Worm (Caenorhabditis elegans) whole organism, young adult: ENCODE results near the gene C01G10.10.

ENCODE experiments used
- C06A6.2 ChIP-seq: fragments of 200-800 bp; sonication (Bioruptor generic); conservative IDR thresholded peaks from 2 replicates; pipeline ENCODE4 v1.3.6; 2022; ENCODE audit warnings: missing genetic modification characterization, missing compliant biosample characterization
- F23B12.7 ChIP-seq: sonication (generic microtip); optimal IDR thresholded peaks from 2 replicates; lab custom pipeline; 2017; ENCODE audit warnings: missing genetic modification characterization, mild to moderate bottlenecking, missing compliant biosample characterization, antibody characterized with exemption, moderate library complexity; ENCODE audit not compliant: insufficient read depth
- F52B5.7 ChIP-seq: sonication (generic microtip); optimal IDR thresholded peaks from 2 replicates; lab custom pipeline; 2016; ENCODE audit warnings: mild to moderate bottlenecking, missing genetic modification characterization, missing compliant biosample characterization
- T07F8.4 ChIP-seq: sonication (generic microtip); optimal IDR thresholded peaks from 2 replicates; lab custom pipeline; 2016; ENCODE audit warnings: mild to moderate bottlenecking, missing genetic modification characterization, moderate library complexity, missing compliant biosample characterization
- Y67H2A.10 ChIP-seq: fragments of 200-800 bp; sonication (Bioruptor generic); conservative IDR thresholded peaks from 2 replicates; pipeline ENCODE4 v1.3.6; 2022; ENCODE audit warnings: missing genetic modification reagents, missing genetic modification characterization, missing compliant biosample characterization
- Y79H2A.3 ChIP-seq: fragments of 200-800 bp; sonication (Bioruptor generic); conservative IDR thresholded peaks from 2 replicates; pipeline ENCODE4 v1.3.6; 2022; ENCODE audit warnings: missing genetic modification reagents, missing genetic modification characterization, missing compliant biosample characterization
- Y95B8A.8 ChIP-seq: fragments of 200-800 bp; sonication (Bioruptor generic); IDR thresholded peaks from 2 replicates; pipeline ENCODE4 v1.3.6; 2022; ENCODE audit warnings: missing genetic modification reagents, missing genetic modification characterization, missing compliant biosample characterization
- ZK185.1 ChIP-seq: sonication (generic microtip); optimal IDR thresholded peaks from 2 replicates; lab custom pipeline; 2016; ENCODE audit warnings: mild to moderate bottlenecking, missing genetic modification characterization, missing compliant biosample characterization; ENCODE audit not compliant: poor library complexity, severe bottlenecking
- ama-1 ChIP-seq, 3 experiments: fragments of 150-350 bp in 1 of 3; sonication (generic microtip) in 2 of 3; optimal IDR thresholded peaks; 2 replicates each; lab custom pipeline; 2014 to 2018; ENCODE audit warnings: missing biosample characterization in 2 of 3, missing genetic modification characterization in 2 of 3, missing genetic modification reagents in 2 of 3
- atf-7 ChIP-seq: sonication (generic microtip); optimal IDR thresholded peaks from 2 replicates; lab custom pipeline; 2017; ENCODE audit warnings: mild to moderate bottlenecking, missing genetic modification characterization, missing compliant biosample characterization
- attf-3 ChIP-seq: fragments of 200-800 bp; sonication (Bioruptor generic); conservative IDR thresholded peaks from 2 replicates; pipeline ENCODE4 v1.3.6; 2022; ENCODE audit warnings: missing genetic modification reagents, missing genetic modification characterization, missing compliant biosample characterization
- attf-5 ChIP-seq: fragments of 200-800 bp; sonication (Bioruptor generic); optimal IDR thresholded peaks from 2 replicates; lab custom pipeline; 2018; ENCODE audit warnings: mild to moderate bottlenecking, missing genetic modification characterization, missing compliant biosample characterization
- bed-1 ChIP-seq: fragments of 200-800 bp; sonication (Bioruptor generic); IDR thresholded peaks from 2 replicates; pipeline ENCODE4 v1.3.6; 2022; ENCODE audit warnings: missing genetic modification reagents, missing genetic modification characterization, missing compliant biosample characterization
- cebp-1 ChIP-seq, 2 experiments: fragments of 200-800 bp in 1 of 2; sonication (Bioruptor generic) in 1 of 2; sonication (generic microtip) in 1 of 2; IDR thresholded peaks in 1 of 2; optimal IDR thresholded peaks in 1 of 2; 2 replicates each; pipeline versions ENCODE4 v1.3.6 to Lab custom; 2017 to 2022; ENCODE audit warnings: missing compliant biosample characterization in 2 of 2, missing genetic modification characterization in 2 of 2, mild to moderate bottlenecking in 1 of 2, missing genetic modification reagents in 1 of 2, moderate library complexity in 1 of 2
- cebp-2 ChIP-seq: fragments of 200-800 bp; sonication (Bioruptor generic); IDR thresholded peaks from 2 replicates; pipeline ENCODE4 v1.3.6; 2022; ENCODE audit warnings: missing genetic modification characterization, missing compliant biosample characterization
- ceh-58 ChIP-seq: fragments of 200-800 bp; sonication (Bioruptor generic); IDR thresholded peaks from 2 replicates; pipeline ENCODE4 v1.3.6; 2022; ENCODE audit warnings: missing genetic modification characterization, missing compliant biosample characterization
- ceh-79 ChIP-seq: sonication (generic microtip); optimal IDR thresholded peaks from 2 replicates; lab custom pipeline; 2017; ENCODE audit warnings: mild to moderate bottlenecking, missing genetic modification characterization, missing compliant biosample characterization
- die-1 ChIP-seq: sonication (generic microtip); optimal IDR thresholded peaks from 2 replicates; lab custom pipeline; 2016; ENCODE audit warnings: missing genotype, mild to moderate bottlenecking, missing genetic modification characterization, missing compliant biosample characterization
- dpl-1 ChIP-seq: fragments of 150-350 bp; optimal IDR thresholded peaks from 2 replicates; lab custom pipeline; 2014; ENCODE audit warnings: missing biosample characterization, missing genetic modification reagents, missing genetic modification characterization
- egl-18 ChIP-seq: fragments of 200-800 bp; sonication (Bioruptor generic); IDR thresholded peaks from 2 replicates; pipeline ENCODE4 v1.3.6; 2022; ENCODE audit warnings: missing genetic modification reagents, missing genetic modification characterization, missing compliant biosample characterization
- hlh-12 ChIP-seq: sonication (generic microtip); optimal IDR thresholded peaks from 2 replicates; lab custom pipeline; 2016; ENCODE audit warnings: missing genetic modification characterization, missing compliant biosample characterization
- hmg-1.2 ChIP-seq: fragments of 200-800 bp; sonication (Bioruptor generic); IDR thresholded peaks from 2 replicates; pipeline ENCODE4 v1.3.6; 2022; ENCODE audit warnings: missing genetic modification reagents, missing genetic modification characterization, missing compliant biosample characterization
- hrde-1 ChIP-seq: sonication (generic microtip); optimal IDR thresholded peaks from 2 replicates; lab custom pipeline; 2016; ENCODE audit warnings: missing genetic modification characterization, mild to moderate bottlenecking, missing compliant biosample characterization, moderate library complexity, missing genotype, missing genetic modification reagents, borderline replicate concordance
- hsf-1 ChIP-seq: fragments of 200-800 bp; sonication (Bioruptor generic); IDR thresholded peaks from 2 replicates; pipeline ENCODE4 v1.3.6; 2022; ENCODE audit warnings: missing genetic modification reagents, missing genetic modification characterization, missing compliant biosample characterization
- let-526 ChIP-seq: fragments of 200-800 bp; sonication (Bioruptor generic); IDR thresholded peaks from 2 replicates; pipeline ENCODE4 v1.3.6; 2022; ENCODE audit warnings: missing genetic modification reagents, missing genetic modification characterization, missing compliant biosample characterization
- lin-26 ChIP-seq: fragments of 200-800 bp; sonication (Bioruptor generic); IDR thresholded peaks from 2 replicates; pipeline ENCODE4 v1.3.6; 2022; ENCODE audit warnings: missing genetic modification reagents, missing genetic modification characterization, missing compliant biosample characterization
- lin-40 ChIP-seq: sonication (generic microtip); optimal IDR thresholded peaks from 2 replicates; lab custom pipeline; 2016; ENCODE audit warnings: missing genetic modification characterization, mild to moderate bottlenecking, missing compliant biosample characterization, missing genotype, missing genetic modification reagents
- lir-1 ChIP-seq: fragments of 200-800 bp; sonication (Bioruptor generic); conservative IDR thresholded peaks from 2 replicates; pipeline ENCODE4 v1.3.6; 2022; ENCODE audit warnings: missing genetic modification reagents, missing genetic modification characterization, missing compliant biosample characterization
- lsy-27 ChIP-seq: sonication (generic microtip); optimal IDR thresholded peaks from 2 replicates; lab custom pipeline; 2017; ENCODE audit warnings: missing genetic modification characterization, mild to moderate bottlenecking, missing compliant biosample characterization, antibody characterized with exemption, missing genotype, borderline replicate concordance; ENCODE audit not compliant: insufficient read depth
- madf-3 ChIP-seq: fragments of 200-800 bp; sonication (Bioruptor generic); IDR thresholded peaks from 2 replicates; pipeline ENCODE4 v1.3.6; 2022; ENCODE audit warnings: missing genetic modification reagents, missing genetic modification characterization, missing compliant biosample characterization
- madf-6 ChIP-seq: fragments of 200-800 bp; sonication (Bioruptor generic); IDR thresholded peaks from 2 replicates; pipeline ENCODE4 v1.3.6; 2022; ENCODE audit warnings: missing genetic modification reagents, missing genetic modification characterization, missing compliant biosample characterization
- madf-8 ChIP-seq: fragments of 200-800 bp; sonication (Bioruptor generic); conservative IDR thresholded peaks from 2 replicates; pipeline ENCODE4 v1.3.6; 2022; ENCODE audit warnings: missing genetic modification reagents, missing genetic modification characterization, missing compliant biosample characterization
- mcd-1 ChIP-seq: fragments of 200-800 bp; sonication (Bioruptor generic); IDR thresholded peaks from 2 replicates; pipeline ENCODE4 v1.3.6; 2022; ENCODE audit warnings: missing genetic modification reagents, missing genetic modification characterization, missing compliant biosample characterization
- nfya-1 ChIP-seq: sonication (generic microtip); optimal IDR thresholded peaks from 2 replicates; lab custom pipeline; 2017; ENCODE audit warnings: antibody characterized with exemption, missing compliant biosample characterization, missing genetic modification characterization, borderline replicate concordance; ENCODE audit not compliant: insufficient read depth
- nfya-2 ChIP-seq: fragments of 200-800 bp; sonication (Bioruptor generic); IDR thresholded peaks from 2 replicates; pipeline ENCODE4 v1.3.6; 2022; ENCODE audit warnings: missing genetic modification reagents, missing genetic modification characterization, missing compliant biosample characterization
- nhr-27 ChIP-seq: fragments of 200-800 bp; sonication (Bioruptor generic); optimal IDR thresholded peaks from 2 replicates; lab custom pipeline; 2018; ENCODE audit warnings: mild to moderate bottlenecking, missing genetic modification characterization, moderate library complexity, missing compliant biosample characterization
- nhr-80 ChIP-seq: sonication (generic microtip); optimal IDR thresholded peaks from 2 replicates; lab custom pipeline; 2016; ENCODE audit warnings: missing genetic modification characterization, missing compliant biosample characterization
- nhr-90 ChIP-seq: sonication (generic microtip); optimal IDR thresholded peaks from 2 replicates; lab custom pipeline; 2016; ENCODE audit warnings: missing genotype, mild to moderate bottlenecking, missing genetic modification characterization, missing compliant biosample characterization
- rcor-1 ChIP-seq: fragments of 200-800 bp; sonication (Bioruptor generic); IDR thresholded peaks from 2 replicates; pipeline ENCODE4 v1.3.6; 2022; ENCODE audit warnings: missing genetic modification reagents, missing genetic modification characterization, missing compliant biosample characterization
- repo-1 ChIP-seq: sonication (generic microtip); optimal IDR thresholded peaks from 2 replicates; lab custom pipeline; 2017; ENCODE audit warnings: mild to moderate bottlenecking, missing genetic modification characterization, missing compliant biosample characterization
- snpc-1.3 ChIP-seq: sonication (generic microtip); optimal IDR thresholded peaks from 2 replicates; lab custom pipeline; 2017; ENCODE audit warnings: missing genetic modification characterization, mild to moderate bottlenecking, missing compliant biosample characterization, antibody characterized with exemption, moderate library complexity, missing genotype, missing genetic modification reagents; ENCODE audit not compliant: insufficient read depth
- tbp1 ChIP-seq: fragments of 200-800 bp; sonication (Bioruptor generic); optimal IDR thresholded peaks from 2 replicates; lab custom pipeline; 2018; ENCODE audit warnings: mild to moderate bottlenecking, missing genetic modification characterization, missing compliant biosample characterization
- tlf-1 ChIP-seq: fragments of 200-800 bp; sonication (Bioruptor generic); optimal IDR thresholded peaks from 2 replicates; lab custom pipeline; 2018; ENCODE audit warnings: mild to moderate bottlenecking, missing genetic modification characterization, missing compliant biosample characterization
- xnd-1 ChIP-seq: sonication (generic microtip); optimal IDR thresholded peaks from 2 replicates; lab custom pipeline; 2016; ENCODE audit warnings: missing genotype, missing genetic modification reagents, missing genetic modification characterization, missing compliant biosample characterization
- zfh-2 ChIP-seq: fragments of 200-800 bp; sonication (Bioruptor generic); conservative IDR thresholded peaks from 2 replicates; pipeline ENCODE4 v1.3.6; 2022; ENCODE audit warnings: missing genetic modification reagents, missing genetic modification characterization, missing compliant biosample characterization
- ztf-28 ChIP-seq: fragments of 200-800 bp; sonication (Bioruptor generic); IDR thresholded peaks from 2 replicates; pipeline ENCODE4 v1.3.6; 2022; ENCODE audit warnings: missing genetic modification reagents, missing genetic modification characterization, missing compliant biosample characterization
- ztf-6 ChIP-seq: fragments of 200-800 bp; sonication (Bioruptor generic); IDR thresholded peaks from 2 replicates; pipeline ENCODE4 v1.3.6; 2022; ENCODE audit warnings: missing genetic modification reagents, missing genetic modification characterization, missing compliant biosample characterization

C01G10.10 gene

DNA sequence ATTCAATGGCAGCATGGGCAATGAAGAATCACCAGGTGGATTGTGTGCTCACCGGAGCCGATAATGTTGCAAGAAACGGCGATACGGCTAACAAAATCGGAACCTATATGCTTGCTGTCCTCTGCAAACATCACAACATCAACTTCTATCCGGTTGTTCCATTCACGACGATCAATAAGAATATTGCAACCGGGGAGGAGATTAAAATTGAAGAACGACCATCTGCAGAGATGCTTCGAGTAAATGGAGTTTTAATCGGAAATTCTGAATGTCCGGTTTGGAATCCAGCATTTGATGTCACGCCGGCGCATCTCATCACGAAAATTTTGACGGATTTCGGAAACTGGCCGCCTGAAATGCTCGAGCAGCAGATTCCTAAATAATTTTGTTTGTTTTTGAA lies 1.4 kb upstream of the C01G10.10 start (continued):
- TF ChIP-seq hlh-12 (tag; lab: Kevin White, UChicago) (no peak), F23B12.7 (tag; lab: Kevin White, UChicago) (no peak), madf-8 (GFP tag; lab: Robert Waterston, UW) (no peak), lin-26 (GFP tag; lab: Robert Waterston, UW) (no peak), nfya-2 (GFP tag; lab: Robert Waterston, UW) (no peak), mcd-1 (GFP tag; lab: Robert Waterston, UW) (peak; percentile 51; the same call in 1 of the 2 replicates), cebp-2 (0 out of 2 replicates have a peak, but pooled peaks have one; percentile 35), dpl-1 (no peak), zfh-2 (GFP tag; lab: Robert Waterston, UW) (no peak), lsy-27 (tag; lab: Kevin White, UChicago) (no peak), egl-18 (GFP tag; lab: Robert Waterston, UW) (no peak), let-526 (GFP tag; lab: Robert Waterston, UW) (no peak), Y79H2A.3 (GFP tag; lab: Robert Waterston, UW) (no peak), tlf-1 (peak; percentile 55), Y67H2A.10 (GFP tag; lab: Robert Waterston, UW) (no peak), hrde-1 (no peak), attf-3 (no peak), xnd-1 (tag; lab: Kevin White, UChicago) (no peak), snpc-1.3 (tag; lab: Kevin White, UChicago) (no peak), nhr-27 (tag; lab: Kevin White, UChicago) (no peak), ceh-58 (GFP tag; lab: Robert Waterston, UW) (no peak), repo-1 (tag; lab: Kevin White, UChicago) (peak; percentile 71), nfya-1 (no peak), cebp-1 (GFP tag; IDR thresholded peaks at IDR 0.05; lab: Robert Waterston, UW) (no peak), cebp-1 (tag; optimal IDR thresholded peaks at IDR 0.05; lab: Kevin White, UChicago) (peak; percentile 65), C06A6.2 (no peak), F52B5.7 (tag; lab: Kevin White, UChicago) (no peak), ZK185.1 (tag; lab: Kevin White, UChicago) (peak; percentile 30), ceh-79 (no peak), hmg-1.2 (GFP tag; lab: Robert Waterston, UW) (peak; percentile 40), tbp1 (GFP tag; lab: Kevin White, UChicago) (peak; percentile 53), lin-40 (no peak), madf-6 (GFP tag; lab: Robert Waterston, UW) (peak; percentile 64), nhr-90 (tag; lab: Kevin White, UChicago) (peak; percentile 6), Y95B8A.8 (GFP tag; lab: Robert Waterston, UW) (0 out of 2 replicates have a peak, but pooled peaks have one; percentile 40), T07F8.4 (peak; percentile 34), hsf-1 (GFP tag; lab: Robert Waterston, UW) (peak; percentile 75), attf-5 (peak; percentile 14), die-1 (peak; percentile 5), ztf-28 (no peak), madf-3 (peak; percentile 58; the same call in 1 of the 2 replicates), nhr-80 (tag; lab: Kevin White, UChicago) (no peak), ztf-6 (GFP tag; lab: Robert Waterston, UW) (no peak), lir-1 (GFP tag; lab: Robert Waterston, UW) (no peak), bed-1 (GFP tag; lab: Robert Waterston, UW) (no peak), ama-1 (optimal IDR thresholded peaks at IDR 0.05; lab: Kevin White, UChicago) (peak; percentile 68), ama-1 (GFP tag; optimal IDR thresholded peaks at IDR 0.05; lab: Kevin White, UChicago) (peak in 1 of 2 experiments; percentile 80), rcor-1 (GFP tag; lab: Robert Waterston, UW) (no peak), atf-7 (tag; lab: Kevin White, UChicago) (peak; percentile 18)
